Worm (Caenorhabditis elegans) whole organism, L4 larva: ENCODE data around the gene C43F9.5.

Source experiments
- F26F4.8 ChIP-seq: fragments of 200-800 bp; sonication (Bioruptor generic); conservative IDR thresholded peaks from 2 replicates; pipeline ENCODE4 v1.3.6; 2022; ENCODE audit warnings: missing genetic modification characterization, missing compliant biosample characterization
- F37D6.2 ChIP-seq: sonication (generic microtip); optimal IDR thresholded peaks from 2 replicates; lab custom pipeline; 2016; ENCODE audit warnings: mild to moderate bottlenecking, missing genetic modification characterization, missing compliant biosample characterization
- F44E2.7 ChIP-seq: fragments of 200-800 bp; sonication (Bioruptor generic); IDR thresholded peaks from 2 replicates; pipeline ENCODE4 v2.1.2; 2022; ENCODE audit warnings: missing genetic modification characterization, missing compliant biosample characterization
- T20F7.1 ChIP-seq: fragments of 200-800 bp; sonication (Bioruptor generic); optimal IDR thresholded peaks from 2 replicates; lab custom pipeline; 2018; ENCODE audit warnings: mild to moderate bottlenecking, missing genetic modification characterization, missing compliant biosample characterization
- Y105C5A.15 ChIP-seq: fragments of 200-800 bp; sonication (Bioruptor generic); IDR thresholded peaks from 2 replicates; pipeline ENCODE4 v1.3.6; 2022; ENCODE audit warnings: missing genetic modification characterization, missing compliant biosample characterization
- Y48G9A.11 ChIP-seq: fragments of 200-800 bp; sonication (Bioruptor generic); IDR thresholded peaks from 2 replicates; pipeline ENCODE4 v1.3.6; 2022; ENCODE audit warnings: missing genetic modification reagents, missing genetic modification characterization, missing compliant biosample characterization
- ZK337.2 ChIP-seq: fragments of 200-800 bp; sonication (Bioruptor generic); IDR thresholded peaks from 2 replicates; pipeline ENCODE4 v1.3.6; 2022; ENCODE audit warnings: missing genetic modification reagents, missing genetic modification characterization, missing compliant biosample characterization
- ZK546.5 ChIP-seq, 2 experiments: sonication (generic microtip); optimal IDR thresholded peaks; 2 replicates each; lab custom pipeline; 2017; ENCODE audit warnings: missing biosample characterization in 2 of 2, missing genetic modification characterization in 2 of 2
- ama-1 ChIP-seq: fragments of 150-350 bp; optimal IDR thresholded peaks from 2 replicates; lab custom pipeline; 2014; ENCODE audit warnings: inconsistent platforms, mixed read lengths
- ceh-20 ChIP-seq: fragments of 200-800 bp; sonication (Bioruptor generic); IDR thresholded peaks from 2 replicates; pipeline ENCODE4 v1.3.6; 2022; ENCODE audit warnings: missing genetic modification reagents, missing genetic modification characterization, missing compliant biosample characterization
- ceh-32 ChIP-seq: sonication (generic microtip); optimal IDR thresholded peaks from 2 replicates; lab custom pipeline; 2016; ENCODE audit warnings: mild to moderate bottlenecking, missing genetic modification characterization, missing compliant biosample characterization; ENCODE audit not compliant: poor library complexity
- ceh-62 ChIP-seq: sonication (generic microtip); optimal IDR thresholded peaks from 2 replicates; lab custom pipeline; 2017; ENCODE audit warnings: missing biosample characterization, missing genetic modification characterization
- ces-1 ChIP-seq: fragments of 150-350 bp; sonication (generic microtip); optimal IDR thresholded peaks from 4 replicates; lab custom pipeline; 2014; ENCODE audit warnings: missing biosample characterization, missing genetic modification reagents, missing genetic modification characterization
- dmd-8 ChIP-seq: fragments of 200-800 bp; sonication (Bioruptor generic); IDR thresholded peaks from 2 replicates; pipeline ENCODE4 v1.3.6; 2022; ENCODE audit warnings: missing genetic modification characterization, missing compliant biosample characterization
- egl-27 ChIP-seq: sonication (generic microtip); optimal IDR thresholded peaks from 3 replicates; lab custom pipeline; 2017; ENCODE audit warnings: missing biosample characterization, missing genetic modification reagents, missing genetic modification characterization
- hif-1 ChIP-seq, 2 experiments: sonication (generic microtip); optimal IDR thresholded peaks; 2 replicates each; lab custom pipeline; 2016 to 2017; ENCODE audit warnings: missing compliant biosample characterization in 2 of 2, missing genetic modification characterization in 2 of 2, missing genetic modification reagents in 2 of 2, missing genotype in 2 of 2, mild to moderate bottlenecking in 1 of 2
- hlh-30 ChIP-seq: sonication (generic microtip); optimal IDR thresholded peaks from 2 replicates; lab custom pipeline; 2017; ENCODE audit warnings: antibody characterized with exemption, mild to moderate bottlenecking, missing genetic modification characterization, missing compliant biosample characterization; ENCODE audit not compliant: insufficient read depth
- hmg-1.1 ChIP-seq: fragments of 200-800 bp; sonication (Bioruptor generic); IDR thresholded peaks from 2 replicates; pipeline ENCODE4 v1.3.6; 2022; ENCODE audit warnings: missing genetic modification reagents, missing genetic modification characterization, missing compliant biosample characterization
- lim-7 ChIP-seq: fragments of 200-800 bp; sonication (Bioruptor generic); IDR thresholded peaks from 2 replicates; pipeline ENCODE4 v1.3.6; 2022; ENCODE audit warnings: missing genetic modification characterization, missing compliant biosample characterization
- lin-1 ChIP-seq: fragments of 200-800 bp; sonication (Bioruptor generic); IDR thresholded peaks from 2 replicates; pipeline ENCODE4 v1.3.6; 2022; ENCODE audit warnings: missing genetic modification reagents, missing genetic modification characterization, missing compliant biosample characterization
- lin-15B ChIP-seq: fragments of 150-350 bp; sonication (generic microtip); optimal IDR thresholded peaks from 3 replicates; lab custom pipeline; 2014; ENCODE audit warnings: missing biosample characterization, missing genetic modification characterization
- lin-29 ChIP-seq: fragments of 200-800 bp; sonication (Bioruptor generic); IDR thresholded peaks from 2 replicates; pipeline ENCODE4 v1.3.6; 2022; ENCODE audit warnings: missing genetic modification reagents, missing genetic modification characterization, missing compliant biosample characterization
- lsy-2 ChIP-seq, 2 experiments: fragments of 150-350 bp in 1 of 2; sonication (generic microtip) in 1 of 2; optimal IDR thresholded peaks; 2 replicates each; lab custom pipeline; 2014 to 2017; ENCODE audit warnings: missing biosample characterization in 2 of 2, missing genetic modification characterization in 2 of 2
- madf-5 ChIP-seq, 2 experiments: fragments of 200-800 bp; sonication (Bioruptor generic); IDR thresholded peaks; 2 replicates each; pipeline ENCODE4 v1.3.6; 2022; ENCODE audit warnings: missing compliant biosample characterization in 2 of 2, missing genetic modification characterization in 2 of 2
- mdt-29 ChIP-seq: fragments of 200-800 bp; sonication (Bioruptor generic); IDR thresholded peaks from 2 replicates; pipeline ENCODE4 v1.3.6; 2022; ENCODE audit warnings: missing genetic modification reagents, missing genetic modification characterization, missing compliant biosample characterization
- mep-1 ChIP-seq: fragments of 150-350 bp; sonication (generic microtip); optimal IDR thresholded peaks from 3 replicates; lab custom pipeline; 2014; ENCODE audit warnings: missing biosample characterization, missing genetic modification characterization
- mes-2 ChIP-seq: sonication (generic microtip); optimal IDR thresholded peaks from 2 replicates; lab custom pipeline; 2016; ENCODE audit warnings: missing genotype, mild to moderate bottlenecking, missing genetic modification characterization, missing compliant biosample characterization; ENCODE audit not compliant: poor library complexity, severe bottlenecking
- mxl-2 ChIP-seq: fragments of 200-800 bp; sonication (Bioruptor generic); conservative IDR thresholded peaks from 2 replicates; pipeline ENCODE4 v1.3.6; 2022; ENCODE audit warnings: missing genetic modification reagents, missing genetic modification characterization, missing compliant biosample characterization
- nhr-10 ChIP-seq: fragments of 150-350 bp; optimal IDR thresholded peaks from 2 replicates; lab custom pipeline; 2014; ENCODE audit warnings: missing biosample characterization, missing genetic modification characterization
- nhr-42 ChIP-seq: fragments of 200-800 bp; sonication (Bioruptor generic); IDR thresholded peaks from 2 replicates; pipeline ENCODE4 v1.3.6; 2022; ENCODE audit warnings: missing genetic modification characterization, missing compliant biosample characterization
- nhr-6 ChIP-seq: fragments of 150-350 bp; optimal IDR thresholded peaks from 2 replicates; lab custom pipeline; 2014; ENCODE audit warnings: missing biosample characterization, missing genetic modification characterization
- nhr-76 ChIP-seq: fragments of 150-350 bp; optimal IDR thresholded peaks from 2 replicates; lab custom pipeline; 2014; ENCODE audit warnings: missing biosample characterization, missing genetic modification characterization
- php-3 ChIP-seq: fragments of 200-800 bp; sonication (Bioruptor generic); IDR thresholded peaks from 2 replicates; pipeline ENCODE4 v1.3.6; 2022; ENCODE audit warnings: missing genetic modification reagents, missing genetic modification characterization, missing compliant biosample characterization
- rbr-2 ChIP-seq: sonication (generic microtip); optimal IDR thresholded peaks from 2 replicates; lab custom pipeline; 2016; ENCODE audit warnings: missing genotype, missing genetic modification characterization, missing compliant biosample characterization
- saeg-2 ChIP-seq: fragments of 200-800 bp; sonication (Bioruptor generic); IDR thresholded peaks from 2 replicates; pipeline ENCODE4 v1.3.6; 2022; ENCODE audit warnings: missing genetic modification reagents, missing genetic modification characterization, missing compliant biosample characterization
- set-16 ChIP-seq: fragments of 200-800 bp; sonication (Bioruptor generic); IDR thresholded peaks from 2 replicates; pipeline ENCODE4 v1.3.6; 2022; ENCODE audit warnings: missing genetic modification reagents, missing genetic modification characterization, missing compliant biosample characterization
- unc-130 ChIP-seq: sonication (generic microtip); optimal IDR thresholded peaks from 2 replicates; lab custom pipeline; 2016; ENCODE audit warnings: missing genetic modification reagents, missing genetic modification characterization, missing compliant biosample characterization
- unc-62 ChIP-seq, 3 experiments: fragments of 150-350 bp in 1 of 3; sonication (generic microtip); optimal IDR thresholded peaks in 2 of 3; peaks in 1 of 3; 1 replicate in 1 of 3; 2 replicates in 2 of 3; lab custom pipeline; 2014 to 2017; ENCODE audit warnings: missing biosample characterization in 3 of 3, missing genetic modification characterization in 3 of 3, missing genetic modification reagents in 3 of 3, missing genotype in 1 of 3
- zag-1 ChIP-seq: fragments of 150-350 bp; optimal IDR thresholded peaks from 2 replicates; lab custom pipeline; 2014; ENCODE audit warnings: missing biosample characterization, missing genetic modification characterization
- zfp-3 ChIP-seq: fragments of 200-800 bp; sonication (Bioruptor generic); conservative IDR thresholded peaks from 2 replicates; pipeline ENCODE4 v1.3.6; 2022; ENCODE audit warnings: missing genetic modification reagents, missing genetic modification characterization, missing compliant biosample characterization
- zip-11 ChIP-seq: fragments of 200-800 bp; sonication (Bioruptor generic); IDR thresholded peaks from 2 replicates; pipeline ENCODE4 v1.3.6; 2022; ENCODE audit warnings: missing genetic modification characterization, missing compliant biosample characterization
- zip-2 ChIP-seq: fragments of 150-350 bp; optimal IDR thresholded peaks from 2 replicates; lab custom pipeline; 2014; ENCODE audit warnings: missing biosample characterization, missing genetic modification characterization
- ztf-11 ChIP-seq: fragments of 150-350 bp; optimal IDR thresholded peaks from 2 replicates; lab custom pipeline; 2014; ENCODE audit warnings: missing biosample characterization, missing genetic modification characterization

Gene C43F9.5

DNA sequence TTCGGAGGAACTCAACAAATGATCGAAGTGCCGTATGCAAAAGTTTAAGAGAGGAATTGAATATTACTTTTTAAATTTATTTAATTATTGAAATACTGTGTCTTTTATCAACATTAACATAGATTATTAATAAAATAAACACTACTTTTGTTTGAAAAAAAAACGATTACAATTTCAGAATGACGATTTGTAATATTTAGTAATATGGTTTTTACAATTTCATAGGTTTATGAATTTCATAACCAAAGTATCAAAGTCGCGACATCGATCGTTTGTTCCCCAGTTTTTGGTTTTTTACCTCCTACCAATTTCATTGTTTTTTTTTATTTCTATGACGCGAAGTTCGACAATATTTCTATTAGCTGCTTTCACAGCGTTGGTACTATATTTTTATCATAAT lies 9.4 kb upstream of the C43F9.5 start, which contains the start of gene R09H10.1:
R09H10.1 (plus strand) TSS at position 301 of the 400 bp plus-strand sequence.
- TF ChIP-seq dmd-8 (GFP tag; lab: Robert Waterston, UW) (no peak), mep-1 (no peak), unc-130 (GFP tag; lab: Kevin White, UChicago) (no peak), mdt-29 (GFP tag; lab: Robert Waterston, UW) (no peak), lin-15B (no peak), lin-1 (GFP tag; lab: Robert Waterston, UW) (no peak), php-3 (GFP tag; lab: Robert Waterston, UW) (no peak), F44E2.7 (GFP tag; lab: Robert Waterston, UW) (no peak), ztf-11 (tag; lab: Kevin White, UChicago) (no peak), ceh-32 (no peak), rbr-2 (tag; lab: Kevin White, UChicago) (no peak), Y48G9A.11 (GFP tag; lab: Robert Waterston, UW) (no peak), egl-27 (tag; lab: Kevin White, UChicago) (no peak)

DNA sequence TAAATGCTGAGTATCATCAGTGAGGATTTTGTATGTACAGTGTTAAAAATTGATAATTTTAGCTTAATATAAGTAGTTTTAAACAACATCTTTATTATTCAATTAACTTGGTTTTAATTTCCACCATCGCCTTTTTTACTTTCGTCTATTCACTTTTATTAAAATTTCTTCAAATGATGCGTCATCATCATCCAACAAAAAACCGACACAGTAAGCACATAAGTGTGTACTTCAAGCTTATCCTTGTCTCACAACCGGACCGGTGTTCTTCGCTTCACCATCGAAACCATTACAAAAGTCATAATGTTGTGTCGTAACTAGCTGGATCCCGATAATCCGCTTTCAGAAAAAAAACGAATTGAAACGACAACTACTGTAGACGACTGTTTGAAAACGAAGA lies 6.0 kb upstream of the C43F9.5 start, which contains the start of gene C43F9.11:
C43F9.11 (plus strand) TSS at position 301 of the 400 bp plus-strand sequence.
- TF ChIP-seq php-3 (GFP tag; lab: Robert Waterston, UW) (no peak), ama-1 (no peak), T20F7.1 (GFP tag; lab: Kevin White, UChicago) (no peak), lsy-2 (tag; optimal IDR thresholded peaks at IDR 0.05; lab: Kevin White, UChicago) (no peak), saeg-2 (GFP tag; lab: Robert Waterston, UW) (no peak), zip-2 (no peak), zip-11 (no peak)

DNA sequence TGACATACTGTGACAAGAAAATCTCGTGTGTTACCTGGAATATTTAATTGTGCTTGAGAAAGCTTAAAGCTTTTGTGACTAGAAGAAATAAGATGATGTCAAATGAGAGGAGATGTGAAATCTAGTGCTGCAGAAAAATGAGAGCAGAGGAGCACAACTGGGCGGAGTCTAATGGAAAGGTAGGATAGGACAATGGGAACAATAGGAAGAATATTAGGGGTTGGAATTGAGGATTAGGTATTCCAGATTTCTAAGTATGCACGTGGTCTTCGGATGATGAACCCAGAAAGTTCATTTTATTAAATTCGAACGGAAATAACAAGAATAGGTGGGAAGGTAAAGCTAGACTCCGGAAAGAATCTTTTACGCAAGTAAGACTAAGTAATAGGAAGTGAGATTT lies 3.0 kb upstream of the C43F9.5 start, which contains the start of gene C43F9.7:
C43F9.7 (minus strand) TSS at position 101 of the 400 bp plus-strand sequence.
- TF ChIP-seq mdt-29 (GFP tag; lab: Robert Waterston, UW) = no peak
- no peak for TF ChIP-seq mxl-2 (GFP tag; lab: Robert Waterston, UW)
- TF ChIP-seq hif-1 (tag; optimal IDR thresholded peaks at IDR 0.05; lab: Kevin White, UChicago) = no peak
- no peak for TF ChIP-seq F37D6.2
- no peak for TF ChIP-seq ceh-20 (GFP tag; lab: Robert Waterston, UW)
- no peak for TF ChIP-seq set-16 (GFP tag; lab: Robert Waterston, UW)
- no peak for TF ChIP-seq lim-7 (GFP tag; lab: Robert Waterston, UW)
- TF ChIP-seq ZK337.2 = no peak
- TF ChIP-seq F26F4.8 (GFP tag; lab: Robert Waterston, UW) = no peak
- TF ChIP-seq hmg-1.1 (GFP tag; lab: Robert Waterston, UW) = no peak
- TF ChIP-seq dmd-8 (GFP tag; lab: Robert Waterston, UW) = no peak
- TF ChIP-seq zfp-3 = no peak
- no peak for TF ChIP-seq nhr-42 (GFP tag; lab: Robert Waterston, UW)
- TF ChIP-seq Y105C5A.15 (GFP tag; lab: Robert Waterston, UW) = no peak
- TF ChIP-seq nhr-6 (tag; lab: Kevin White, UChicago) = no peak

DNA sequence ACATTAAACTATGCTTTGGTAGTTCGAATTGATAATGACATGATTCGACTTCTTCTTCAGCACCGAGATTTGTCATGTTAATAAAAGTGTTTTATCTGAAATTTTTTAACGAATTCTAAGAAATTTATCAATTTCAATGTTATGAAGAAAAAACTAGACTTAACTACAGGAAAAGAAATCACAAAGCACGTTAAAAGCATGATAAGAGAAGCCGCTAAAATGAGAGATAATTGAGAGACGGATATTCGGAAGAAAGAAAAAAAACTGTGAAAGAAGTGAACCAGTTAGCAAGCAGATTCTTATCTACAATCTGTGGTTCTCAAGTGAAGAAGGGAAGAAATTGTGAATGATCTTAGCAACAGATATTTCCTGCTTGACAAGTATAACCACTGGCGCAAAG lies 1.5 kb downstream of the C43F9.5 start, which contains the start of gene C43F9.4:
C43F9.4 (minus strand) TSS at position 101 of the 400 bp plus-strand sequence.
- TF ChIP-seq hlh-30 = no peak
- no peak for TF ChIP-seq ZK546.5 (tag; optimal IDR thresholded peaks at IDR 0.05; lab: Kevin White, UChicago)
- no peak for TF ChIP-seq unc-62 (GFP tag; optimal IDR thresholded peaks at IDR 0.05 in 1 of 2; lab: Kevin White, UChicago)
- no peak for TF ChIP-seq unc-62 (tag; optimal IDR thresholded peaks at IDR 0.05; lab: Kevin White, UChicago)
- no peak for TF ChIP-seq Y105C5A.15 (GFP tag; lab: Robert Waterston, UW)
- no peak for TF ChIP-seq ama-1
- TF ChIP-seq lin-29 (GFP tag; lab: Robert Waterston, UW) = no peak
- no peak for TF ChIP-seq nhr-76 (tag; lab: Kevin White, UChicago)
- TF ChIP-seq saeg-2 (GFP tag; lab: Robert Waterston, UW) = no peak
- no peak for TF ChIP-seq nhr-10 (tag; lab: Kevin White, UChicago)
- TF ChIP-seq mes-2 (tag; lab: Kevin White, UChicago) = no peak
- TF ChIP-seq ceh-62 (tag; lab: Kevin White, UChicago) = no peak
- no peak for TF ChIP-seq ces-1 (GFP tag; lab: Kevin White, UChicago)
- TF ChIP-seq madf-5 (GFP tag; IDR thresholded peaks at IDR 0.05; lab: Robert Waterston, UW) = no peak
- TF ChIP-seq zag-1 (tag; lab: Kevin White, UChicago) = no peak
